Worm (Caenorhabditis elegans): ENCODE measurements around the gene flp-12.

flp-12 gene

DNA sequence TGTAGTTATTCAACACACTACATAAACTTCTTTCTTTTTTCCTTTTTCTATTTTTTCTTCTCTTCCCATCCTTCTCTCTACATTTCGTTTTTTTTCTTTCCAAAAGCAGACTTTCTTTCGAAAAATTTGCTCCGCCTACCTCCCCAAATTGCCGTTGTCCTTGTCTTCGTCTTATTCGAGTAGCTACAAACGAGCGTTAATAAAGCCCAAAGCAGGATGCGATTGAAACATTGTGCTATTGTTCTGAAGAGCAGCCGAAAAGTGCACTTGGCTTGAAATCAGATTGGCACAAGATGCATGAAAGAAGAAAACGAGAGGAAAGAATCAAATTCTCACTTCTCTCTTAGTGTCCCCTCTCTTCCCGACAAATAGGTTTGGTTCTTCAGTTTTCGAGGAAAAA is 17.3 kb downstream of the flp-12 start:
- no peak for TF ChIP-seq hmg-4 (GFP tag; optimal IDR thresholded peaks at IDR 0.05)
- TF ChIP-seq ets-7 (tag; optimal IDR thresholded peaks at IDR 0.05): no peak
- no peak for TF ChIP-seq hnd-1 (tag; optimal IDR thresholded peaks at IDR 0.05)
- no peak for TF ChIP-seq ceh-13 (GFP tag; optimal IDR thresholded peaks at IDR 0.05)
- TF ChIP-seq sea-1 (GFP tag; conservative IDR thresholded peaks at IDR 0.05): no peak
- no peak for TF ChIP-seq tbx-37 (GFP tag; conservative IDR thresholded peaks at IDR 0.05)
- no peak for TF ChIP-seq pes-1 (GFP tag; IDR thresholded peaks at IDR 0.05)
- TF ChIP-seq tra-4 (tag; optimal IDR thresholded peaks at IDR 0.05): no peak
- no peak for TF ChIP-seq scrt-1 (GFP tag; IDR thresholded peaks at IDR 0.05)
- no peak for TF ChIP-seq ceh-36 (tag; optimal IDR thresholded peaks at IDR 0.05)
- no peak for TF ChIP-seq hmbx-1 (tag; optimal IDR thresholded peaks at IDR 0.05)
- TF ChIP-seq tbx-11 (GFP tag; IDR thresholded peaks at IDR 0.05): no peak
- no peak for TF ChIP-seq flt-1 (GFP tag; IDR thresholded peaks at IDR 0.05)
- no peak for TF ChIP-seq B0310.2 (tag; optimal IDR thresholded peaks at IDR 0.05)
- no peak for TF ChIP-seq aly-1 (tag; optimal IDR thresholded peaks at IDR 0.05)
- no peak for TF ChIP-seq F13C5.2 (tag; optimal IDR thresholded peaks at IDR 0.05)
- TF ChIP-seq ama-1 (optimal IDR thresholded peaks at IDR 0.05): no peak

DNA sequence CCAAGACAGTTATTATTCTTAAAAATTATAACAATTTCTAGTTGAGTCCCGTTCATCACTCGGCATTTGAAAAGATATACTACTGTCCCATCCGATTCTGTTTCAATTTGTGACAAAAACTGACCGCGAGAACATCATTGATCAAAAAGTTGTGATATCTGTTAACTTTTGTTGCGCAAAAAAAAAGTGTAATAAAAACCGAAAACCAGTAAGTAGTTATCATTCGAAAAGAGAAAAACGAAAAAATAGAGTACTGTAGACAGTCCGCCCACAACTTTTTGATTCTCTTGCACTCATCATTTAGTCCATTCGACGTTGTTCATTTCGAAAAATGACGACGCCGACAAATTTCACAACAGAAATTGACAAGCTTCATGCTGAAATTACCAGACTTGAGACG is 21.0 kb downstream of the flp-12 start, which contains the start of gene amt-1:
Gene amt-1 (plus strand): TSS at position 301 of the 400 bp plus-strand sequence.
- TF ChIP-seq hmbx-1 (tag; optimal IDR thresholded peaks at IDR 0.05): no peak
- TF ChIP-seq hnd-1 (tag; optimal IDR thresholded peaks at IDR 0.05): no peak
- TF ChIP-seq tbx-37 (GFP tag; conservative IDR thresholded peaks at IDR 0.05): no peak
- TF ChIP-seq B0310.2 (tag; optimal IDR thresholded peaks at IDR 0.05): no peak
- TF ChIP-seq sea-1 (GFP tag; conservative IDR thresholded peaks at IDR 0.05): no peak
- no peak for TF ChIP-seq scrt-1 (GFP tag; IDR thresholded peaks at IDR 0.05)
- TF ChIP-seq hmg-4 (GFP tag; optimal IDR thresholded peaks at IDR 0.05): no peak

DNA sequence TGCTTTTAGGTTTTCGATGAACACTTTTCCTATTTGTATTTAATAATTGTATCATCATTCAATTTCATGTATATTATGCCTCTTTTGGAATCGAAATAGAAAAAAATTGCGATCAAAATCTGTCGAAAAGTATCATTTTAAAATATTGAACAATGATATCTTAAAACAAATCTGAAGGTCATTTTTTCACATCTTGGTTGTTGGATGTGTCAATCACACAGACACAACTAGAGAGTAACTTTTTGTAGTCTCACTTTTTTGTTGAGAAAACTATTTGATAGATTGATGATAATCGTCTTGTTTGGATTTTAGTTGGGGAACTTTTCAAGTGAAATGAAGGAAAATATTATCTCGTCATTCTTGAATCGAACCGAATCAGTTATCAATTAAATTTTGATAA is 22.9 kb downstream of the flp-12 start:
- TF ChIP-seq tra-4 (tag; optimal IDR thresholded peaks at IDR 0.05) (no peak), ceh-13 (GFP tag; optimal IDR thresholded peaks at IDR 0.05) (no peak), ama-1 (optimal IDR thresholded peaks at IDR 0.05) (no peak), pes-1 (GFP tag; IDR thresholded peaks at IDR 0.05) (no peak), hnd-1 (tag; optimal IDR thresholded peaks at IDR 0.05) (no peak), tbx-37 (GFP tag; conservative IDR thresholded peaks at IDR 0.05) (no peak), aly-1 (tag; optimal IDR thresholded peaks at IDR 0.05) (no peak), tbx-11 (GFP tag; IDR thresholded peaks at IDR 0.05) (no peak), hmbx-1 (tag; optimal IDR thresholded peaks at IDR 0.05) (no peak), ets-7 (tag; optimal IDR thresholded peaks at IDR 0.05) (no peak), B0310.2 (tag; optimal IDR thresholded peaks at IDR 0.05) (no peak), flt-1 (GFP tag; IDR thresholded peaks at IDR 0.05) (no peak)

DNA sequence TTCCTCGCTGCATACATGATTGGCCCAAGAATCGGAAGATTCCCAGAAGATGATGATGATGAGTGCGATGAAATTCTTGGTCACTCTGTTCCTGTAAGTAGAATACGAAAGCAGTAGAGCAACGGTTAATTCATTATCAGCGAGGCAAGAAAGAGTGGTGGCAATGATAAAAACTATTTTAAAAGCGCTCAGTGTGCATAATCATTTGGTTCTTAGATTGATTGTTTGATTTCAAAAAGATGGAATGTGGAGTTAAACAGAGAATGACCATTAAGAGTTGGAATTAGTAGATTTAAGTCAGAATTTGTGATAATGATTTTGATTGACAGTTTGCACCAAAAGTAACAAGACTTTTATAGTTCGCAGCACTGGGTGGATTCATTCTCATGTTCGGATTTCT is 25.0 kb downstream of the flp-12 start:
- no peak for TF ChIP-seq hnd-1 (tag; optimal IDR thresholded peaks at IDR 0.05)
- TF ChIP-seq scrt-1 (GFP tag; IDR thresholded peaks at IDR 0.05): no peak
- TF ChIP-seq tbx-37 (GFP tag; conservative IDR thresholded peaks at IDR 0.05): no peak
- TF ChIP-seq aly-1 (tag; optimal IDR thresholded peaks at IDR 0.05): no peak
- TF ChIP-seq hmg-4 (GFP tag; optimal IDR thresholded peaks at IDR 0.05): no peak
- TF ChIP-seq F13C5.2 (tag; optimal IDR thresholded peaks at IDR 0.05): no peak
- no peak for TF ChIP-seq pes-1 (GFP tag; IDR thresholded peaks at IDR 0.05)
- TF ChIP-seq ets-7 (tag; optimal IDR thresholded peaks at IDR 0.05): no peak
- TF ChIP-seq flt-1 (GFP tag; IDR thresholded peaks at IDR 0.05): no peak
- TF ChIP-seq tra-4 (tag; optimal IDR thresholded peaks at IDR 0.05): no peak
- no peak for TF ChIP-seq ceh-36 (tag; optimal IDR thresholded peaks at IDR 0.05)
- no peak for TF ChIP-seq hmbx-1 (tag; optimal IDR thresholded peaks at IDR 0.05)
- TF ChIP-seq tbx-11 (GFP tag; IDR thresholded peaks at IDR 0.05): no peak

DNA sequence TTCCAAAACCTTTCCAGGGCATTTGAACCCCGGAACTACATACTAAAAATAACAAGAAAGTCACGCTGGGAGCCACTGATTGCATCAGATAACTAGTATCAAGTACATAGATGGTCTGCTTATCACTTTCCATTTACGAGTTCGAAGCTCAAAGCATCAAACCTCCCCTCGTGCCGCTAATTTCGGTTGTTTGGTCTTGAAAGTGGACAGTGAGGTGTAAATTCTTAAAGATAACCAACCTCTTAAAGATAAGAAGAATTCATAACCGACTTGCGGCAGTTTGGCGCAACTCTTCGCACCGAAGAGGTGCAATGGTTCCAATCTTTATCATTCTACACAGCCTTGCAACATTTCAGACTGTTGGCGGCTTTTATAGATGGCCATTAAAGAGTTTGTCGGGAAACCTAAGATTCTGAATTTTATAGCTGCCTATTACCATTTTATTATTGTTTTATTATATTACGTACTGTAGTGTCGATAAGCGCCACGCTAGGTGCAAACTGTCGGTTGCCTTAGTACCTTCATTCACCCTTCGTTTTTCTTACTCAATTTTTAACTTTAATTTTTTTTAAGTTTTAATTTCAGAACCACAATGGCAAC is 27.3 kb downstream of the flp-12 start, which contains the start of gene amt-4:
Gene amt-4 (plus strand): TSS at position 586 of the 600 bp plus-strand sequence.
- TF ChIP-seq F13C5.2 (tag; optimal IDR thresholded peaks at IDR 0.05) (no peak), ceh-36 (tag; optimal IDR thresholded peaks at IDR 0.05) (no peak), aly-1 (tag; optimal IDR thresholded peaks at IDR 0.05) (no peak), hmg-4 (GFP tag; optimal IDR thresholded peaks at IDR 0.05) (no peak), sea-1 (GFP tag; conservative IDR thresholded peaks at IDR 0.05) (no peak), pes-1 (GFP tag; IDR thresholded peaks at IDR 0.05) (no peak), scrt-1 (GFP tag; IDR thresholded peaks at IDR 0.05) (no peak), ets-7 (tag; optimal IDR thresholded peaks at IDR 0.05) (no peak), ama-1 (optimal IDR thresholded peaks at IDR 0.05) (no peak), tra-4 (tag; optimal IDR thresholded peaks at IDR 0.05) (no peak), flt-1 (GFP tag; IDR thresholded peaks at IDR 0.05) (no peak), tbx-11 (GFP tag; IDR thresholded peaks at IDR 0.05) (no peak), tbx-37 (GFP tag; conservative IDR thresholded peaks at IDR 0.05) (no peak), hmbx-1 (tag; optimal IDR thresholded peaks at IDR 0.05) (no peak)

DNA sequence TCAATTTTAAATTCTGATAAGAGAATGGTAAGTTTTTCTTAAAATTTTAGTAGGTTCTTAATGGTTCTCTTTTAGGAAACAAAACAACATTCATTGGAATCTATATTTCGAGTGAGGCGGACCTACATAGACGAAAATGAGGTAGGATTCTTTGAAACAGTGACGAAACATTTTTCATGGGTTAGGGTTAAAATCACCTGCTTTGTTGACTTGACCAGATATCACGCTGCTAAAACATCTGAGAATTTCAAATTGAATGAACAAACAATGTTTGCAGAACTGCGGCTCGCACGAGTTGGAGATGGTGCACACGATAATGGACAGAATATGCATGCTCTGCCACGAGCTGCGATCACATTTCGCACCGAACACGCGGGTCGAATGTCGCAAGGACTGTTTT is 29.9 kb downstream of the flp-12 start:
- no peak for TF ChIP-seq ceh-13 (GFP tag; optimal IDR thresholded peaks at IDR 0.05)
- no peak for TF ChIP-seq aly-1 (tag; optimal IDR thresholded peaks at IDR 0.05)
- no peak for TF ChIP-seq tra-4 (tag; optimal IDR thresholded peaks at IDR 0.05)
- no peak for TF ChIP-seq tbx-37 (GFP tag; conservative IDR thresholded peaks at IDR 0.05)
- no peak for TF ChIP-seq sea-1 (GFP tag; conservative IDR thresholded peaks at IDR 0.05)
- no peak for TF ChIP-seq tbx-11 (GFP tag; IDR thresholded peaks at IDR 0.05)
- no peak for TF ChIP-seq F13C5.2 (tag; optimal IDR thresholded peaks at IDR 0.05)
- TF ChIP-seq ceh-36 (tag; optimal IDR thresholded peaks at IDR 0.05): no peak
- no peak for TF ChIP-seq ama-1 (optimal IDR thresholded peaks at IDR 0.05)
- no peak for TF ChIP-seq scrt-1 (GFP tag; IDR thresholded peaks at IDR 0.05)
- no peak for TF ChIP-seq hmg-4 (GFP tag; optimal IDR thresholded peaks at IDR 0.05)
- no peak for TF ChIP-seq B0310.2 (tag; optimal IDR thresholded peaks at IDR 0.05)

DNA sequence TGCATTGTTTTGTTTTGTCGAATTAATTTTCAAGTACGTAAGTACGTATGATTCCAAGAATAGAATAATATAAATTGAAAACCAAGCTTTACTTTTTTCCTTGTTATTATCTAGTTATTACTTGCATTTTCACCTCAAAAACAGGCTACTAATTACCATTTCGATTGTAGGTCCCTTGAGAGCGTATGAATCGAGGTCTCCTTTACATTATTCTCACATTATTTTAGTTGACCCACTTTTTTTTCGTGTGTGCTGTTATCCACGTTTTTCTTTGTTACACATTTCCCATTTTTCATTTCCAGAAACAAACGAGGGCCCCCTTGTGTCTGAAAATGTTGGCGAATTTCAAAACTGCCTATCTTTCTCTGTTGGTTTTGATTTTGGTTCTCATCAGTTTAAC is 30.3 kb downstream of the flp-12 start, which contains the start of gene C05E11.6:
Gene C05E11.6 (plus strand): TSS at position 301 of the 400 bp plus-strand sequence.
- TF ChIP-seq flt-1 (GFP tag; IDR thresholded peaks at IDR 0.05): no peak
- no peak for TF ChIP-seq ets-7 (tag; optimal IDR thresholded peaks at IDR 0.05)
- no peak for TF ChIP-seq tra-4 (tag; optimal IDR thresholded peaks at IDR 0.05)
- TF ChIP-seq sea-1 (GFP tag; conservative IDR thresholded peaks at IDR 0.05): no peak
- no peak for TF ChIP-seq hmbx-1 (tag; optimal IDR thresholded peaks at IDR 0.05)

All from whole organism, early embryonic.